Fruit fly (Drosophila melanogaster) whole organism, wandering third instar larva: ENCODE results near the gene Fas3.
A peak's percentile ranks its signal among the peaks of the same experiment; 100 is the strongest.

ENCODE experiments used
- Abd-B ChIP-seq: fragments of >200 bp; optimal IDR thresholded peaks from 2 replicates; lab custom pipeline; 2017; ENCODE audit warnings: missing biosample characterization, missing genetic modification characterization
- CG32264 ChIP-seq: fragments of 200-800 bp; sonication (Bioruptor generic); optimal IDR thresholded peaks from 2 replicates; lab custom pipeline; 2016; ENCODE audit warnings: missing biosample characterization, missing genetic modification characterization
- CG9705 ChIP-seq: fragments of 200-800 bp; sonication (Bioruptor generic); optimal IDR thresholded peaks from 2 replicates; lab custom pipeline; 2018; ENCODE audit warnings: missing biosample characterization, mild to moderate bottlenecking, missing genetic modification characterization
- CrebA ChIP-seq: fragments of 200-800 bp; sonication (Bioruptor generic); optimal IDR thresholded peaks from 2 replicates; lab custom pipeline; 2016; ENCODE audit warnings: missing biosample characterization, mild to moderate bottlenecking, missing genetic modification characterization, borderline replicate concordance
- Dfd ChIP-seq: fragments of >200 bp; optimal IDR thresholded peaks from 2 replicates; lab custom pipeline; 2017; ENCODE audit warnings: missing biosample characterization, missing genetic modification characterization
- Dif ChIP-seq: fragments of 200-275, 200-300 bp; sonication (Bioruptor generic); optimal IDR thresholded peaks from 2 replicates; lab custom pipeline; 2018; ENCODE audit warnings: missing biosample characterization, missing genetic modification characterization; ENCODE audit not compliant: partially characterized antibody
- GATAd ChIP-seq: sonication (Bioruptor generic); optimal IDR thresholded peaks from 2 replicates; lab custom pipeline; 2016; ENCODE audit warnings: missing biosample characterization, missing genetic modification characterization
- HLH106 ChIP-seq: fragments of 200-800 bp; optimal IDR thresholded peaks from 3 replicates; lab custom pipeline; 2019; ENCODE audit warnings: missing biosample characterization, mild to moderate bottlenecking, missing genetic modification characterization, moderate library complexity
- Hr78 ChIP-seq: fragments of >200 bp; optimal IDR thresholded peaks from 2 replicates; lab custom pipeline; 2017; ENCODE audit warnings: missing biosample characterization, missing genetic modification characterization
- Hr83 ChIP-seq: fragments of 200-300 bp; sonication (Bioruptor generic); optimal IDR thresholded peaks from 2 replicates; lab custom pipeline; 2016; ENCODE audit warnings: missing biosample characterization, mild to moderate bottlenecking, missing genetic modification characterization, moderate library complexity; ENCODE audit not compliant: poor library complexity, severe bottlenecking
- Jra ChIP-seq: sonication (Bioruptor generic); optimal IDR thresholded peaks from 2 replicates; lab custom pipeline; 2016; ENCODE audit warnings: missing biosample characterization, missing genetic modification characterization
- Mio ChIP-seq: sonication (Bioruptor generic); optimal IDR thresholded peaks from 2 replicates; lab custom pipeline; 2016; ENCODE audit warnings: missing biosample characterization, missing genetic modification characterization
- Myc ChIP-seq: fragments of >200 bp; optimal IDR thresholded peaks from 2 replicates; lab custom pipeline; 2017
- N ChIP-seq: fragments of >200 bp; optimal IDR thresholded peaks from 2 replicates; lab custom pipeline; 2018; ENCODE audit warnings: missing biosample characterization, missing external identifiers, missing genetic modification characterization
- OdsH ChIP-seq: fragments of 200-800 bp; sonication (Bioruptor generic); optimal IDR thresholded peaks from 2 replicates; lab custom pipeline; 2016; ENCODE audit warnings: missing biosample characterization, mild to moderate bottlenecking, missing genetic modification characterization
- Rel ChIP-seq, 2 experiments: fragments of 200-800 bp; sonication (Bioruptor generic) in 1 of 2; optimal IDR thresholded peaks; 2 replicates in 1 of 2; 3 replicates in 1 of 2; lab custom pipeline; 2016 to 2019; ENCODE audit warnings: mild to moderate bottlenecking in 2 of 2, missing biosample characterization in 2 of 2, missing genetic modification characterization in 2 of 2, moderate library complexity in 1 of 2
- Sp1 ChIP-seq: fragments of 200-800 bp; sonication (Bioruptor generic); optimal IDR thresholded peaks from 3 replicates; lab custom pipeline; 2019; ENCODE audit warnings: missing biosample characterization, mild to moderate bottlenecking, missing genetic modification characterization, moderate library complexity
- Vsx2 ChIP-seq: fragments of 200-300, 225-300 bp; sonication (Bioruptor generic); optimal IDR thresholded peaks from 2 replicates; lab custom pipeline; 2018; ENCODE audit warnings: missing biosample characterization, missing genetic modification characterization; ENCODE audit not compliant: partially characterized antibody
- br ChIP-seq: fragments of 200-800 bp; sonication (Bioruptor generic); optimal IDR thresholded peaks from 2 replicates; lab custom pipeline; 2016; ENCODE audit warnings: missing biosample characterization, missing genetic modification characterization
- brk ChIP-seq: fragments of 200-800 bp; sonication (Bioruptor generic); optimal IDR thresholded peaks from 2 replicates; lab custom pipeline; 2016; ENCODE audit warnings: missing biosample characterization, mild to moderate bottlenecking, missing genetic modification characterization
- dl ChIP-seq, 2 experiments: fragments of 175-275, 200-275 bp in 1 of 2; fragments of 200-275 bp in 1 of 2; sonication (Bioruptor generic); optimal IDR thresholded peaks; lab custom pipeline; 2018; ENCODE audit warnings: mild to moderate bottlenecking in 2 of 2, missing biosample characterization in 2 of 2, missing genetic modification characterization in 2 of 2, moderate library complexity in 2 of 2; ENCODE audit not compliant: partially characterized antibody in 2 of 2, insufficient read depth in 1 of 2
- dsf ChIP-seq: sonication (Bioruptor generic); optimal IDR thresholded peaks from 2 replicates; lab custom pipeline; 2016; ENCODE audit warnings: missing biosample characterization, missing genetic modification characterization, borderline replicate concordance
- ey ChIP-seq: fragments of 200-800 bp; sonication (Bioruptor generic); optimal IDR thresholded peaks from 2 replicates; lab custom pipeline; 2016; ENCODE audit warnings: missing biosample characterization, missing genetic modification characterization
- foxo ChIP-seq, 2 experiments: fragments of 200-800 bp; sonication (Bioruptor generic); optimal IDR thresholded peaks; 2 replicates in 1 of 2; 3 replicates in 1 of 2; lab custom pipeline; 2016 to 2017; ENCODE audit warnings: missing biosample characterization in 2 of 2, missing genetic modification characterization in 2 of 2
- fru ChIP-seq: fragments of 200-800 bp; sonication (Bioruptor generic); optimal IDR thresholded peaks from 3 replicates; lab custom pipeline; 2016; ENCODE audit warnings: missing biosample characterization, mild to moderate bottlenecking, missing genetic modification characterization
- h ChIP-seq: fragments of 200-800 bp; sonication (Bioruptor generic); optimal IDR thresholded peaks from 3 replicates; lab custom pipeline; 2016; ENCODE audit warnings: missing biosample characterization, mild to moderate bottlenecking, missing genetic modification characterization
- jim ChIP-seq: fragments of 175-275, 200-325 bp; sonication (Bioruptor generic); optimal IDR thresholded peaks from 2 replicates; lab custom pipeline; 2016; ENCODE audit warnings: missing biosample characterization, mild to moderate bottlenecking, missing genetic modification characterization
- lola ChIP-seq: fragments of >200 bp; optimal IDR thresholded peaks from 2 replicates; lab custom pipeline; 2017; ENCODE audit warnings: missing biosample characterization, missing genetic modification characterization
- pan ChIP-seq: fragments of >200 bp; optimal IDR thresholded peaks from 2 replicates; lab custom pipeline; 2017
- psq ChIP-seq: fragments of 200-800 bp; sonication (Bioruptor generic); optimal IDR thresholded peaks from 3 replicates; lab custom pipeline; 2017; ENCODE audit warnings: missing biosample characterization, mild to moderate bottlenecking, missing genetic modification characterization, moderate library complexity
- rgr ChIP-seq: fragments of 200-800 bp; sonication (Bioruptor generic); optimal IDR thresholded peaks from 3 replicates; lab custom pipeline; 2016; ENCODE audit warnings: missing biosample characterization, mild to moderate bottlenecking, missing genetic modification characterization
- sage ChIP-seq: fragments of 200-800 bp; sonication (Bioruptor generic); optimal IDR thresholded peaks from 2 replicates; lab custom pipeline; 2016; ENCODE audit warnings: missing biosample characterization, mild to moderate bottlenecking, missing genetic modification characterization
- sv ChIP-seq: fragments of 200-800 bp; sonication (Bioruptor generic); optimal IDR thresholded peaks from 3 replicates; lab custom pipeline; 2016; ENCODE audit warnings: missing biosample characterization, missing genetic modification characterization
- tai ChIP-seq: sonication (Bioruptor generic); optimal IDR thresholded peaks from 2 replicates; lab custom pipeline; 2016; ENCODE audit warnings: missing biosample characterization, missing genetic modification characterization
- woc ChIP-seq: sonication (Bioruptor generic); optimal IDR thresholded peaks from 2 replicates; lab custom pipeline; 2016; ENCODE audit warnings: missing biosample characterization, mild to moderate bottlenecking, missing genetic modification characterization

The Fas3 gene

DNA sequence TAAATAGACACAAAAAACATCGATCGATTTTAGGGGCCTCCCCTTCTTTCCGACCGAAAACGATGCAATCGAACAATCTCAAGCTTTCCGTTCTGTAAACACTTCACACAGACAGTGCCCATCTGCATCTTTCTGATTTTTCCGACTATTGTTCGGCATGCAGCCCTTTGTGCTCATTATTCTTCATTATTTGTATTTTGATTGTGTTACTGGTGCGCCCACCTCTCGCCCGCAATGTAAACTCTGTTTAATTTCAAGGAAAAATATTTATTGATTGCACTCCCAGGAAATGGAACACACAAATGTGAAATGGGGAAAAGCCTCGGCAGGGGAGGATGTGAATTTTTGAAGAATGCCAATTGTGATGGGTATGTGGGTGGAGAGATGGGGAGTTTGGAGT, 15.7 kb downstream of the Fas3 start:
- TF ChIP-seq lola, result no peak
- no peak for TF ChIP-seq h
- no peak for TF ChIP-seq Hr83 (GFP tag; lab: Kevin White, UChicago)
- TF ChIP-seq fru (GFP tag; lab: Kevin White, UChicago), result no peak
- no peak for TF ChIP-seq Mio (GFP tag; lab: Kevin White, UChicago)
- no peak for TF ChIP-seq Hr78 (GFP tag; lab: Kevin White, UChicago)
- no peak for TF ChIP-seq Vsx2 (GFP tag; lab: Kevin White, UChicago)
- TF ChIP-seq GATAd (GFP tag; lab: Kevin White, UChicago), result no peak
- TF ChIP-seq HLH106, result no peak
- TF ChIP-seq sage, result no peak
- no peak for TF ChIP-seq Jra (GFP tag; lab: Kevin White, UChicago)
- TF ChIP-seq ey (GFP tag; lab: Kevin White, UChicago), result no peak
- no peak for TF ChIP-seq dl (GFP tag; optimal IDR thresholded peaks at IDR 0.05; lab: Kevin White, UChicago; ENCODE audit: insufficient read depth in 1 of 2, partially characterized antibody in 2 of 2)
- TF ChIP-seq woc, result no peak
- no peak for TF ChIP-seq br (GFP tag; lab: Kevin White, UChicago)
- TF ChIP-seq jim, result no peak
- TF ChIP-seq brk (GFP tag; lab: Kevin White, UChicago), result no peak
- no peak for TF ChIP-seq sv
- TF ChIP-seq Dfd, result no peak

DNA sequence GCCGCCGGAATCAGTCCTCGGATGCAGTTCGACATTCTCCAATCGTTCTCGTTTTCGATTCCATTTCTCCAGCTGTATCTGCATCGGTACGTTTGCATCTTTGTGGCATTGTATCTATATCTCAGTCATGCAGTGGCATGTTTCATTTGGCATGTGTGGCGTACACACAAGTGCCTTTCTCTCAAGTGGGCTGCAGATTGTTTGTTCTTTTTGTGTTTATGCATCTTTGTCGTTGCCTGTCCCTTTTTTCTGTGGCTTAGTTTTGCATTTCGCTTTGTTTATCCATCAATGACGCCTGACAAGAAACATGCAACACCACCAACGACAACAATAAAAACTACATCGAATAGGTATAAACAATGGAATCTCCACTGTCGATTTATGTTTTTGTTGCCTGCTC, 16.6 kb downstream of the Fas3 start:
- TF ChIP-seq Hr78 (GFP tag; lab: Kevin White, UChicago) (no peak), dsf (GFP tag; lab: Kevin White, UChicago) (no peak), woc (no peak), fru (GFP tag; lab: Kevin White, UChicago) (no peak), pan (lab: Kevin White, UChicago) (no peak), Abd-B (GFP tag; lab: Kevin White, UChicago) (no peak), jim (no peak), Hr83 (GFP tag; lab: Kevin White, UChicago) (no peak), N (no peak), Sp1 (GFP tag; lab: Kevin White, UChicago) (no peak), OdsH (no peak), Jra (GFP tag; lab: Kevin White, UChicago) (no peak), Myc (lab: Kevin White, UChicago) (no peak)

DNA sequence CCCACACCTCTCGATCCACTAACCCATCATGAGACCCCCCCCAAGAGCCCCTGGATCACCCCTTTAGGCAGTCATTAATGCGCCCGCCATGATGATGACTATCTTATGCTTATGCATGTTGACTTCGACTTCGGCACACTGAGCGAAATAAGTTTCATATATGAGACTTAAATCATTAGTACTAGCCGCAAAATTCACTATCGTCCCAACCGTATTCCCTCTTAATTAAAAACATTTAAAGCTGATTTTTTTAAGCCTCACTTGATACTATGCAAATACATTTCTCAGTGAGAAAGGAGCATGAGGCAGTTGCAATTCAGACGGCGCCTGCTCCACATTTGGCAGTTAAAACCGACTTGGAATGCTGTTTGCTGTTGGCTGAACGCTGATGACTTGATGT, 21.0 kb downstream of the Fas3 start:
- TF ChIP-seq Hr78 (GFP tag; lab: Kevin White, UChicago), result no peak
- TF ChIP-seq br (GFP tag; lab: Kevin White, UChicago), result peak; percentile 20
- no peak for TF ChIP-seq OdsH
- TF ChIP-seq Hr83 (GFP tag; lab: Kevin White, UChicago), result no peak
- no peak for TF ChIP-seq Jra (GFP tag; lab: Kevin White, UChicago)
- peak in 1 of 2 experiments; percentile 40 for TF ChIP-seq foxo (GFP tag; optimal IDR thresholded peaks at IDR 0.05; lab: Kevin White, UChicago)
- peak; percentile 14 for TF ChIP-seq HLH106
- no peak for TF ChIP-seq Abd-B (GFP tag; lab: Kevin White, UChicago)
- TF ChIP-seq sage, result no peak
- no peak for TF ChIP-seq Dif (GFP tag; lab: Kevin White, UChicago)
- no peak for TF ChIP-seq Dfd

DNA sequence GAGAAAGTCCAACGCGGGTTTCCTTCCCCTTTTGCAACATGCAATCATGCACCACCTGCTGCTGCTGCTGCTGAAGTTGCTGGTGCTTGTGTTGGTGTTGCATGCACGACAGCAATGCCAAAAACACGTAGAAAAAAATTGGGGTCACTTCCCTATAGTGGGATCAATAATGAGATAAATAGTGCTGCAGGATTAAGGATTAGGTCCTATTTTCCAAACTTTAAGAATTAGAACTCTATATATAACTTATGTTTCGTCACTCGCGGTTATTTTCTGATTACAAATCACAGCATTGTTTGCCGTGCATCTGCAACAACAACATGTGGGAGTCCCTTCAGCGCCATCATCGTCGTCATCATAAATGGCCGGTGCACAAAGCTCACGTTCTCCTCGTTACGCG, 24.4 kb downstream of the Fas3 start:
- TF ChIP-seq OdsH (no peak), ey (GFP tag; lab: Kevin White, UChicago) (peak; percentile 11), Dif (GFP tag; lab: Kevin White, UChicago) (no peak), CG32264 (no peak)

DNA sequence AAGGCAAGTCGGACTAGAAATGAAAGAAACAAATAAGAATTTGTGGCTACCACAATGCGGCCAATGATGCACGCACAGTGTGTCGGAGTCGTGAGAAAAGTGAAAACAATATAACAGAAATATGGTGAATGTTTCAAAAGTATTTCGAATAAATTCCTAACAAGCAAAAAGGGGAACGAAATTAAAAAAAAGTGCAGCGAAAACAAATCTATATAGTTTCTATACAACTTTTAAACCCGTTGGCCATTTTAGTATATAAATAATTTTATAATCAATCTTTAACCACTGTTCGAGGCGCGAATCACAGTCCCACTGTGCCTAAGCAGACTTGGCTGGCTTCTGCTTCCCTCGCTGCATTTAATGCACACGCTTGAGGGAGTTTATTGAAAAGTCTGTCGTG, 25.3 kb downstream of the Fas3 start:
- TF ChIP-seq fru (GFP tag; lab: Kevin White, UChicago) (peak; percentile 32), N (no peak), psq (GFP tag; lab: Kevin White, UChicago) (peak; percentile 4), sv (no peak), ey (GFP tag; lab: Kevin White, UChicago) (peak; percentile 6), pan (lab: Kevin White, UChicago) (no peak), Myc (lab: Kevin White, UChicago) (no peak), jim (no peak), dsf (GFP tag; lab: Kevin White, UChicago) (no peak), lola (no peak), h (peak; percentile 19), Hr78 (GFP tag; lab: Kevin White, UChicago) (no peak), dl (GFP tag; optimal IDR thresholded peaks at IDR 0.05; lab: Kevin White, UChicago; ENCODE audit: insufficient read depth in 1 of 2, partially characterized antibody in 2 of 2) (no peak), CG9705 (no peak), rgr (GFP tag; lab: Kevin White, UChicago) (peak; percentile 19), br (GFP tag; lab: Kevin White, UChicago) (no peak), sage (no peak), brk (GFP tag; lab: Kevin White, UChicago) (no peak), Abd-B (GFP tag; lab: Kevin White, UChicago) (no peak), tai (GFP tag; lab: Kevin White, UChicago) (no peak), CrebA (GFP tag; lab: Kevin White, UChicago) (no peak), Sp1 (GFP tag; lab: Kevin White, UChicago) (peak; percentile 6), Rel (GFP tag; optimal IDR thresholded peaks at IDR 0.05; lab: Kevin White, UChicago) (no peak), Rel (tag; optimal IDR thresholded peaks at IDR 0.05; lab: Kevin White, UChicago) (no peak), HLH106 (peak; percentile 28), GATAd (GFP tag; lab: Kevin White, UChicago) (no peak), foxo (GFP tag; optimal IDR thresholded peaks at IDR 0.05; lab: Kevin White, UChicago) (peak in 1 of 2 experiments; percentile 42), Vsx2 (GFP tag; lab: Kevin White, UChicago) (no peak), OdsH (peak; percentile 14), Dfd (no peak), Hr83 (GFP tag; lab: Kevin White, UChicago) (no peak), Mio (GFP tag; lab: Kevin White, UChicago) (no peak), CG32264 (no peak)
